Worm (Caenorhabditis elegans) whole organism, young adult: ENCODE data around the gene blos-8.

ENCODE experiments used
- B0035.1 ChIP-seq: sonication (generic microtip); optimal IDR thresholded peaks from 2 replicates; lab custom pipeline; 2016; ENCODE audit warnings: missing genetic modification characterization, mild to moderate bottlenecking, missing compliant biosample characterization, missing genotype, missing genetic modification reagents
- aptf-2 ChIP-seq: fragments of 200-800 bp; sonication (Bioruptor generic); conservative IDR thresholded peaks from 2 replicates; pipeline ENCODE4 v1.3.6; 2022; ENCODE audit warnings: missing genetic modification reagents, missing genetic modification characterization, missing compliant biosample characterization
- him-1 ChIP-seq: sonication (generic microtip); optimal IDR thresholded peaks from 2 replicates; lab custom pipeline; 2016; ENCODE audit warnings: missing genotype, missing genetic modification reagents, missing genetic modification characterization, missing compliant biosample characterization
- let-526 ChIP-seq: fragments of 200-800 bp; sonication (Bioruptor generic); IDR thresholded peaks from 2 replicates; pipeline ENCODE4 v1.3.6; 2022; ENCODE audit warnings: missing genetic modification reagents, missing genetic modification characterization, missing compliant biosample characterization
- rec-8 ChIP-seq, 2 experiments: sonication (generic microtip); optimal IDR thresholded peaks; 2 replicates each; lab custom pipeline; 2016; ENCODE audit warnings: mild to moderate bottlenecking in 2 of 2, missing genetic modification characterization in 2 of 2, missing genetic modification reagents in 2 of 2, missing genotype in 2 of 2, missing biosample characterization in 1 of 2, missing compliant biosample characterization in 1 of 2, moderate library complexity in 1 of 2

DNA sequence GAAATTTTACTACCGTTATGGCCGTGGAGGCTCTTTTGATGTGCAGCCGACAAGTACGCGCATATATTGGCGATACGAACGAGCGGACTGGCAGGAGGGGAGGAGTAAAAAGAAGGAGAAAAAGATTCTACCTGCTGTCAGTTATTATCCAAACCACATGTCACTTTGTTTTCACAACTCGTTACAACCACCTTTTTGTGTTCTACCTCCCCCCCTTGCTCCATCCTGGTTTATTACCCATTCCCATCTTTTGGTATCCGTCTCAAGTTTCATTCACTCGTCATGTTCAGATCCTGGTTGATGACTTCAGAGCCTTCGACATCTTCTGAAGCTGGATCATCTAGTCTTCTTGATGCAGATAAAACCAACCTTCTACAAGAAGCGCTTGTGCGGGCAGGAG, 23.4 kb downstream of the blos-8 start, which contains the start of gene psa-3:
- TF ChIP-seq him-1 (tag; lab: Kevin White, UChicago), result no peak
- no peak for TF ChIP-seq rec-8 (tag; optimal IDR thresholded peaks at IDR 0.05; lab: Kevin White, UChicago)
- TF ChIP-seq B0035.1, result no peak
- no peak for TF ChIP-seq aptf-2 (GFP tag; lab: Robert Waterston, UW)
- TF ChIP-seq let-526 (GFP tag; lab: Robert Waterston, UW), result no peak
